Fruit fly (Drosophila melanogaster): Measurements from ENCODE around the gene Dhfr.
A peak's percentile ranks its signal among the peaks of the same experiment; 100 is the strongest.

Gene Dhfr

dm6 chr3R:16523395-16523794 lies 42.4 kb downstream of the Dhfr start:
- TF ChIP-seq D19A (tag; optimal IDR thresholded peaks at IDR 0.05), result peak; percentile 98
- peak; percentile 12 for TF ChIP-seq Blimp-1 (GFP tag; optimal IDR thresholded peaks at IDR 0.05)
- 0 out of 2 replicates have a peak, but pooled peaks have one; percentile 29 for TF ChIP-seq Drgx (GFP tag; IDR thresholded peaks at IDR 0.05)
- TF ChIP-seq CG13424 (tag; optimal IDR thresholded peaks at IDR 0.05), result no peak

DNA sequence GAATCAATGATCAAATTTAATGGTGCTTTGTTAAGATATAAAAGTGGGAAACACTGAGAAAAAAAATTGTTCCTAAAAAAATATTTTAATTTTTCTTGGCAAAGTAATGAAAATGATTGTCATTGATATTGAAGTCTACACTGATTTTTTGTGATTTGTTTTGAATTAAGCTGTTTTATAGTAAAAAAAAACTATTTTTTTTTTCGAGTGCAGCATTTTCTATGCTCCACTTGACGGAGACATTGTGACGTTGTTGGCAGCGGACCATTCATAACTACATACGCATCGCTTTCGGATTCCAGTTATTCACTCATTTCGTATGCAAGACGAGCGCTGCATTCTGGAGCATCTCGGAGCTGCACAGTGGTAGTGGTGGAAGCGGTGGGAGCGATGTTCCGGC lies 43.2 kb downstream of the Dhfr start:
- TF ChIP-seq cg (GFP tag; optimal IDR thresholded peaks at IDR 0.05), result no peak
- no peak for TF ChIP-seq hb (GFP tag; IDR thresholded peaks at IDR 0.05; ENCODE audit: partially characterized antibody)
- TF ChIP-seq cas (GFP tag; IDR thresholded peaks at IDR 0.05), result no peak
- no peak for TF ChIP-seq Poxn (GFP tag; IDR thresholded peaks at IDR 0.05)
- no peak for TF ChIP-seq CG12769 (tag; optimal IDR thresholded peaks at IDR 0.05)
- peak; percentile 89 for TF ChIP-seq gem (tag; optimal IDR thresholded peaks at IDR 0.05)
- peak; percentile 55 for TF ChIP-seq CG18599 (GFP tag; optimal IDR thresholded peaks at IDR 0.05)
- TF ChIP-seq mirr (GFP tag; optimal IDR thresholded peaks at IDR 0.05), result no peak
- TF ChIP-seq gsb-n (tag; optimal IDR thresholded peaks at IDR 0.05), result peak; percentile 93
- TF ChIP-seq trem (tag; optimal IDR thresholded peaks at IDR 0.05), result peak; percentile 87
- TF ChIP-seq gro (GFP tag; optimal IDR thresholded peaks at IDR 0.05), result no peak
- TF ChIP-seq CG15011 (GFP tag; optimal IDR thresholded peaks at IDR 0.05), result peak; percentile 63
- TF ChIP-seq pros (GFP tag; optimal IDR thresholded peaks at IDR 0.05), result no peak
- TF ChIP-seq Oaz (GFP tag; IDR thresholded peaks at IDR 0.05), result 0 out of 2 replicates have a peak, but pooled peaks have one; percentile 21
- peak; percentile 64 for TF ChIP-seq CG8359 (GFP tag; optimal IDR thresholded peaks at IDR 0.05; ENCODE audit: borderline replicate concordance)
- TF ChIP-seq fru (optimal IDR thresholded peaks at IDR 0.05), result no peak
- TF ChIP-seq CG32772 (GFP tag; IDR thresholded peaks at IDR 0.05), result peak; percentile 76
- TF ChIP-seq bcd (GFP tag; optimal IDR thresholded peaks at IDR 0.05), result peak; percentile 46
- peak; percentile 77 for TF ChIP-seq ranshi (GFP tag; IDR thresholded peaks at IDR 0.05)
- TF ChIP-seq CG4424 (GFP tag; optimal IDR thresholded peaks at IDR 0.05), result peak; percentile 66
- no peak for TF ChIP-seq toy (GFP tag; IDR thresholded peaks at IDR 0.05)
- TF ChIP-seq pzg (GFP tag; optimal IDR thresholded peaks at IDR 0.05), result no peak
- peak; percentile 14 for TF ChIP-seq CG17186 (GFP tag; optimal IDR thresholded peaks at IDR 0.05)
- no peak for TF ChIP-seq CG12155 (GFP tag; optimal IDR thresholded peaks at IDR 0.05)
- TF ChIP-seq shn (GFP tag; optimal IDR thresholded peaks at IDR 0.05), result no peak
- TF ChIP-seq lola (GFP tag; optimal IDR thresholded peaks at IDR 0.05), result peak in 1 of 3 experiments; percentile 34
- no peak for TF ChIP-seq CG12219 (GFP tag; optimal IDR thresholded peaks at IDR 0.05)
- TF ChIP-seq CG7357 (GFP tag; IDR thresholded peaks at IDR 0.05), result peak; percentile 12; the same call in 1 of the 3 replicates
- no peak for TF ChIP-seq Dll (GFP tag; IDR thresholded peaks at IDR 0.05; ENCODE audit: partially characterized antibody)
- no peak for TF ChIP-seq Hr78 (GFP tag; optimal IDR thresholded peaks at IDR 0.05)
- TF ChIP-seq CG11093 (GFP tag; IDR thresholded peaks at IDR 0.05), result peak; percentile 54; the same call in 1 of the 3 replicates
- no peak for TF ChIP-seq CG9609 (GFP tag; optimal IDR thresholded peaks at IDR 0.05)
- peak; percentile 15; the same call in 1 of the 3 replicates for TF ChIP-seq sr (GFP tag; IDR thresholded peaks at IDR 0.05)
- TF ChIP-seq amos (GFP tag; IDR thresholded peaks at IDR 0.05; ENCODE audit: partially characterized antibody), result no peak
- peak; percentile 81 for TF ChIP-seq CG10147 (GFP tag; optimal IDR thresholded peaks at IDR 0.05)
- no peak for TF ChIP-seq Trl (optimal IDR thresholded peaks at IDR 0.05)
- peak; percentile 22 for TF ChIP-seq Trl (GFP tag; optimal IDR thresholded peaks at IDR 0.05)
- TF ChIP-seq crol (GFP tag; IDR thresholded peaks at IDR 0.05), result peak; percentile 18; the same call in 1 of the 2 replicates
- no peak for TF ChIP-seq CG3995 (GFP tag; optimal IDR thresholded peaks at IDR 0.05)
- TF ChIP-seq sug (tag; optimal IDR thresholded peaks at IDR 0.05), result no peak
- TF ChIP-seq HmgZ (tag; optimal IDR thresholded peaks at IDR 0.05), result no peak
- peak; percentile 65 for TF ChIP-seq ap (GFP tag; IDR thresholded peaks at IDR 0.05)
- no peak for TF ChIP-seq Dbx (GFP tag; IDR thresholded peaks at IDR 0.05)
- TF ChIP-seq CG11504 (tag; optimal IDR thresholded peaks at IDR 0.05), result peak; percentile 89
- TF ChIP-seq Dfd (GFP tag; optimal IDR thresholded peaks at IDR 0.05), result no peak
